Worm (Caenorhabditis elegans) whole organism, L1 larva: ENCODE results near the gene nspc-7.

ENCODE experiments used
- C04F5.9 ChIP-seq: sonication (generic microtip); optimal IDR thresholded peaks from 2 replicates; lab custom pipeline; 2016; ENCODE audit warnings: missing genetic modification characterization, missing compliant biosample characterization
- Y116A8C.19 ChIP-seq: sonication (generic microtip); optimal IDR thresholded peaks from 2 replicates; lab custom pipeline; 2016; ENCODE audit warnings: missing compliant biosample characterization, missing genetic modification characterization, borderline replicate concordance
- aly-2 ChIP-seq: fragments of 150-350 bp; optimal IDR thresholded peaks from 2 replicates; lab custom pipeline; 2014; ENCODE audit warnings: missing biosample characterization, missing genetic modification characterization
- ceh-8 ChIP-seq: fragments of 200-800 bp; sonication (Bioruptor generic); optimal IDR thresholded peaks from 2 replicates; lab custom pipeline; 2018; ENCODE audit warnings: mild to moderate bottlenecking, missing genetic modification characterization, moderate library complexity, missing compliant biosample characterization
- ceh-82 ChIP-seq, 3 experiments: fragments of 150-350 bp in 1 of 3; sonication (generic microtip) in 2 of 3; optimal IDR thresholded peaks; 2 replicates each; lab custom pipeline; 2014 to 2017; ENCODE audit warnings: missing biosample characterization in 3 of 3, missing genetic modification characterization in 3 of 3
- ceh-88 ChIP-seq: fragments of 200-800 bp; sonication (Bioruptor generic); IDR thresholded peaks from 2 replicates; pipeline ENCODE4 v1.3.6; 2022; ENCODE audit warnings: missing genetic modification characterization, missing compliant biosample characterization
- ces-1 ChIP-seq: fragments of 150-350 bp; optimal IDR thresholded peaks from 2 replicates; lab custom pipeline; 2014; ENCODE audit warnings: missing biosample characterization, missing genetic modification reagents, missing genetic modification characterization
- dsc-1 ChIP-seq: sonication (generic microtip); optimal IDR thresholded peaks from 2 replicates; lab custom pipeline; 2016; ENCODE audit warnings: mild to moderate bottlenecking, missing genetic modification characterization, missing compliant biosample characterization
- egl-13 ChIP-seq: sonication (generic microtip); optimal IDR thresholded peaks from 2 replicates; lab custom pipeline; 2016; ENCODE audit warnings: missing genotype, missing genetic modification reagents, missing genetic modification characterization, missing compliant biosample characterization
- egl-27 ChIP-seq, 2 experiments: fragments of 150-350 bp in 1 of 2; sonication (generic microtip); optimal IDR thresholded peaks; 3 replicates each; lab custom pipeline; 2017 to 2018; ENCODE audit warnings: missing biosample characterization in 2 of 2, missing genetic modification characterization in 2 of 2, missing genetic modification reagents in 2 of 2
- elt-3 ChIP-seq, 6 experiments: fragments of 150-350 bp in 1 of 6; sonication (generic microtip); optimal IDR thresholded peaks; 2 replicates each; lab custom pipeline; 2017 to 2018; ENCODE audit warnings: missing biosample characterization in 6 of 6, missing genetic modification characterization in 6 of 6, inconsistent platforms in 1 of 6
- ets-5 ChIP-seq: fragments of 200-800 bp; sonication (Bioruptor generic); IDR thresholded peaks from 2 replicates; pipeline ENCODE4 v1.3.6; 2022; ENCODE audit warnings: missing genetic modification characterization, missing compliant biosample characterization
- fkh-4 ChIP-seq: sonication (generic microtip); optimal IDR thresholded peaks from 2 replicates; lab custom pipeline; 2016; ENCODE audit warnings: missing compliant biosample characterization, missing genetic modification characterization, borderline replicate concordance
- fos-1 ChIP-seq: fragments of 150-350 bp; optimal IDR thresholded peaks from 2 replicates; lab custom pipeline; 2014; ENCODE audit warnings: missing biosample characterization, missing genetic modification characterization
- grh-1 ChIP-seq: fragments of 200-800 bp; sonication (Bioruptor generic); IDR thresholded peaks from 2 replicates; pipeline ENCODE4 v1.3.6; 2022; ENCODE audit warnings: missing genetic modification reagents, missing genetic modification characterization, missing compliant biosample characterization
- hlh-17 ChIP-seq: fragments of 200-800 bp; sonication (Bioruptor generic); optimal IDR thresholded peaks from 2 replicates; lab custom pipeline; 2018; ENCODE audit warnings: missing genetic modification characterization, mild to moderate bottlenecking, missing compliant biosample characterization, moderate library complexity, borderline replicate concordance
- hlh-4 ChIP-seq: sonication (generic microtip); optimal IDR thresholded peaks from 2 replicates; lab custom pipeline; 2016; ENCODE audit warnings: mild to moderate bottlenecking, missing genetic modification characterization, missing compliant biosample characterization
- hpl-2 ChIP-seq: fragments of 150-350 bp; optimal IDR thresholded peaks from 2 replicates; lab custom pipeline; 2014; ENCODE audit warnings: missing biosample characterization, missing genetic modification reagents, missing genetic modification characterization
- isw-1 ChIP-seq: fragments of 200-800 bp; sonication (Bioruptor generic); IDR thresholded peaks from 2 replicates; pipeline ENCODE4 v1.3.6; 2022; ENCODE audit warnings: missing genetic modification characterization, missing compliant biosample characterization
- jun-1 ChIP-seq: fragments of 150-350 bp; optimal IDR thresholded peaks from 2 replicates; lab custom pipeline; 2014; ENCODE audit warnings: missing biosample characterization, missing genetic modification reagents, missing genetic modification characterization
- lin-14 ChIP-seq: fragments of 200-800 bp; sonication (Bioruptor generic); optimal IDR thresholded peaks from 2 replicates; lab custom pipeline; 2018; ENCODE audit warnings: mild to moderate bottlenecking, missing genetic modification characterization, moderate library complexity, missing compliant biosample characterization
- lsy-2 ChIP-seq, 2 experiments: fragments of 150-350 bp; optimal IDR thresholded peaks; 2 replicates each; lab custom pipeline; 2014; ENCODE audit warnings: missing biosample characterization in 2 of 2, missing genetic modification characterization in 2 of 2
- mab-9 ChIP-seq: fragments of 200-800 bp; sonication (Bioruptor generic); IDR thresholded peaks from 2 replicates; pipeline ENCODE4 v1.3.6; 2022; ENCODE audit warnings: missing genetic modification reagents, missing genetic modification characterization, missing compliant biosample characterization
- mdl-1 ChIP-seq, 2 experiments: fragments of 150-350 bp; optimal IDR thresholded peaks; 2 replicates each; lab custom pipeline; 2014 to 2017; ENCODE audit warnings: missing biosample characterization in 2 of 2, missing genetic modification characterization in 2 of 2, inconsistent platforms in 1 of 2
- mef-2 ChIP-seq: fragments of 150-350 bp; optimal IDR thresholded peaks from 2 replicates; lab custom pipeline; 2014; ENCODE audit warnings: missing biosample characterization, missing genetic modification characterization
- mep-1 ChIP-seq: fragments of 150-350 bp; optimal IDR thresholded peaks from 2 replicates; lab custom pipeline; 2014; ENCODE audit warnings: missing biosample characterization, missing genetic modification characterization
- nhr-19 ChIP-seq: fragments of 200-800 bp; sonication (Bioruptor generic); conservative IDR thresholded peaks from 2 replicates; pipeline ENCODE4 v1.3.6; 2022; ENCODE audit warnings: missing genetic modification characterization, missing compliant biosample characterization
- nhr-20 ChIP-seq: sonication (generic microtip); optimal IDR thresholded peaks from 2 replicates; lab custom pipeline; 2016; ENCODE audit warnings: mild to moderate bottlenecking, missing genetic modification characterization, missing compliant biosample characterization
- nhr-237 ChIP-seq: fragments of 150-350 bp; optimal IDR thresholded peaks from 2 replicates; lab custom pipeline; 2014; ENCODE audit warnings: missing biosample characterization, missing genetic modification characterization
- nhr-71 ChIP-seq: sonication (generic microtip); optimal IDR thresholded peaks from 2 replicates; lab custom pipeline; 2016; ENCODE audit warnings: mild to moderate bottlenecking, missing genetic modification characterization, moderate library complexity, missing compliant biosample characterization
- nhr-76 ChIP-seq: sonication (generic microtip); optimal IDR thresholded peaks from 2 replicates; lab custom pipeline; 2017; ENCODE audit warnings: missing biosample characterization, missing genetic modification characterization
- nhr-77 ChIP-seq: fragments of 150-350 bp; optimal IDR thresholded peaks from 2 replicates; lab custom pipeline; 2014; ENCODE audit warnings: missing biosample characterization, missing genetic modification characterization
- nhr-85 ChIP-seq: sonication (generic microtip); peaks from one replicate; lab custom pipeline; 2016; ENCODE audit warnings: missing genetic modification characterization, inconsistent platforms, missing compliant biosample characterization
- nhr-90 ChIP-seq: sonication (generic microtip); optimal IDR thresholded peaks from 2 replicates; lab custom pipeline; 2016; ENCODE audit warnings: mild to moderate bottlenecking, missing genetic modification characterization, missing compliant biosample characterization; ENCODE audit not compliant: poor library complexity
- pag-3 ChIP-seq: sonication (generic microtip); optimal IDR thresholded peaks from 2 replicates; lab custom pipeline; 2017; ENCODE audit warnings: missing genetic modification characterization, mild to moderate bottlenecking, missing compliant biosample characterization, antibody characterized with exemption, borderline replicate concordance; ENCODE audit not compliant: insufficient read depth
- pax-3 ChIP-seq: fragments of 200-800 bp; sonication (Bioruptor generic); optimal IDR thresholded peaks from 2 replicates; lab custom pipeline; 2018; ENCODE audit warnings: mild to moderate bottlenecking, missing genetic modification characterization, moderate library complexity, missing compliant biosample characterization
- rnt-1 ChIP-seq: sonication (generic microtip); optimal IDR thresholded peaks from 2 replicates; lab custom pipeline; 2016; ENCODE audit warnings: mild to moderate bottlenecking, missing genetic modification characterization, moderate library complexity, missing compliant biosample characterization
- snu-23 ChIP-seq: sonication (generic microtip); optimal IDR thresholded peaks from 2 replicates; lab custom pipeline; 2016; ENCODE audit warnings: missing genetic modification characterization, missing compliant biosample characterization
- sptf-1 ChIP-seq: fragments of 150-350 bp; optimal IDR thresholded peaks from 2 replicates; lab custom pipeline; 2014; ENCODE audit warnings: missing biosample characterization, missing genetic modification characterization
- sup-37 ChIP-seq: fragments of 200-800 bp; sonication (Bioruptor generic); optimal IDR thresholded peaks from 2 replicates; lab custom pipeline; 2018; ENCODE audit warnings: mild to moderate bottlenecking, missing genetic modification characterization, missing compliant biosample characterization
- tlp-1 ChIP-seq: fragments of 150-350 bp; optimal IDR thresholded peaks from 2 replicates; lab custom pipeline; 2014; ENCODE audit warnings: missing biosample characterization, missing genetic modification characterization
- vab-15 ChIP-seq: sonication (generic microtip); optimal IDR thresholded peaks from 2 replicates; lab custom pipeline; 2017; ENCODE audit warnings: missing genotype, mild to moderate bottlenecking, missing genetic modification characterization, missing compliant biosample characterization
- zag-1 ChIP-seq: fragments of 150-350 bp; optimal IDR thresholded peaks from 2 replicates; lab custom pipeline; 2014; ENCODE audit warnings: missing biosample characterization, missing genetic modification characterization

nspc-7 gene

ce11 chrX:8582767-8583360 is 41.2 kb downstream of the nspc-7 start (continued):
- TF ChIP-seq nhr-90 (tag; lab: Kevin White, UChicago) (no peak), pag-3 (no peak), C04F5.9 (tag; lab: Kevin White, UChicago) (no peak), nhr-76 (no peak), egl-13 (tag; lab: Kevin White, UChicago) (no peak), hpl-2 (GFP tag; lab: Kevin White, UChicago) (no peak), aly-2 (no peak), nhr-237 (no peak), zag-1 (tag; lab: Kevin White, UChicago) (no peak), fos-1 (tag; lab: Kevin White, UChicago) (no peak), nhr-71 (tag; lab: Kevin White, UChicago) (peak; percentile 43), jun-1 (no peak), hlh-17 (GFP tag; lab: Kevin White, UChicago) (no peak), ceh-82 (tag; optimal IDR thresholded peaks at IDR 0.05; lab: Kevin White, UChicago) (no peak)
- TF ChIP-seq, all 84 proteins: peak for 8

DNA sequence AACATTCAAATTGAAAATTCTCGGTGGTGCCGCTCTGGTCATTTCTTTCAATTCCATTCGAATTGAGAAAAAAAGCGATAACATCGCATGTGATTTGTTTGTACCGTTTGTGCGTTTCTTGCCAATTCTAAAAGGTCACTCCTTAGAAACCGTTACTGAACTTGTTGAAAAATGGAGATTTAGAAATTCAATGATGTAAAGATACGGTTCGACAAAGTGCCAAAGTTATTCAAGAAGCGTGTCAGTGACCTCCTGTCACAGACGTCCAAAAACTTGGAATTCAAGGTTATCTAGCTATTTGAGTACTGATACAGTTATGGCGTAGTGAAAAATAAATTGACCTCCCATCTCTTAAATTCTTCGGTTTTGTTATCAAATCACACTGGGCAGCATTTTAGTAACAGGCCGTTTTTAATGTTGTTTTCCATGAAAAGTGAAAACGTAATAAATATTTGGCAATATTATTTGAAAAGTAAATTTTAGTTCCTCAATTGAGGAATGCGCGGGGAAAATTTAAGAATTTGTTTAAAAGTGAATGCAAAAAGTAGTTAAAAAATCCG is 43.2 kb downstream of the nspc-7 start:
- TF ChIP-seq tlp-1 (no peak), lsy-2 (tag; optimal IDR thresholded peaks at IDR 0.05; lab: Kevin White, UChicago) (no peak), mep-1 (tag; lab: Kevin White, UChicago) (peak; percentile 36), nhr-77 (tag; lab: Kevin White, UChicago) (no peak), nhr-19 (GFP tag; lab: Robert Waterston, UW) (0 out of 2 replicates have a peak, but pooled peaks have one; percentile 2), lin-14 (GFP tag; lab: Kevin White, UChicago) (peak; percentile 62), snu-23 (peak; percentile 32), sup-37 (GFP tag; lab: Kevin White, UChicago) (no peak), pax-3 (tag; lab: Kevin White, UChicago) (no peak), mdl-1 (tag; optimal IDR thresholded peaks at IDR 0.05; lab: Kevin White, UChicago) (no peak), elt-3 (tag; optimal IDR thresholded peaks at IDR 0.05; lab: Kevin White, UChicago) (peak in 1 of 6 experiments; percentile 19), fkh-4 (no peak), hpl-2 (GFP tag; lab: Kevin White, UChicago) (no peak), vab-15 (tag; lab: Kevin White, UChicago) (no peak), ceh-8 (no peak), ces-1 (GFP tag; lab: Kevin White, UChicago) (no peak), mef-2 (tag; lab: Kevin White, UChicago) (no peak), grh-1 (GFP tag; lab: Robert Waterston, UW) (no peak), nhr-85 (tag; lab: Kevin White, UChicago) (peak; percentile 90), egl-27 (tag; optimal IDR thresholded peaks at IDR 0.05; lab: Kevin White, UChicago) (no peak), nhr-71 (tag; lab: Kevin White, UChicago) (peak; percentile 13), ets-5 (GFP tag; lab: Robert Waterston, UW) (no peak), isw-1 (GFP tag; lab: Robert Waterston, UW) (no peak), Y116A8C.19 (tag; lab: Kevin White, UChicago) (no peak), sptf-1 (tag; lab: Kevin White, UChicago) (no peak), mab-9 (GFP tag; lab: Robert Waterston, UW) (no peak), zag-1 (tag; lab: Kevin White, UChicago) (no peak), ceh-88 (GFP tag; lab: Robert Waterston, UW) (no peak), nhr-20 (tag; lab: Kevin White, UChicago) (peak; percentile 21), dsc-1 (tag; lab: Kevin White, UChicago) (no peak), rnt-1 (tag; lab: Kevin White, UChicago) (peak; percentile 13), egl-13 (tag; lab: Kevin White, UChicago) (no peak), hlh-4 (tag; lab: Kevin White, UChicago) (no peak)
